Fruit fly (Drosophila melanogaster) S2 (cell line): Measurements from ENCODE around the gene Lrrk.

Experiments used
- CG8478 ChIP-seq: fragments of >200 bp; optimal IDR thresholded peaks from 2 replicates; lab custom pipeline; 2018
- CTCF ChIP-seq, 2 experiments: fragments of >200 bp; optimal IDR thresholded peaks; 2 replicates each; lab custom pipeline; 2018

Lrrk gene

DNA sequence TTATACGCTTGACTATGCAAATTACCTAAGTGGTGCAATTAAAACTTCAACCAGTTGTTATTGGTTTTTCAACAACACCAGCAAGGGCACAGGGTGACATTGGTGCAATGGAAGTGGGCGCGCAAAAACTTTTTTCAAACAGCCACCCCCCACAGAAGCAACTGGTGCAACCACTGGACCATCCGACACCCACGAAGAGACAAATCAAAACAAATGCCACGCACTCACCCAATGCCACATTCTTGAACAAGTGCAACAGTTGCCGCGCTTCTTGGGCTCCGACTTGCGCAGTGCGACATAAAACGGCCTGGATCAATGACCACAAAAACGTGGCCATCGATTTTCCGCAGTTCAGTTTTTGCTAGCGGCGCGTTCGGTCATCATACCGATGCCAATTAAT is 455 bp downstream of the Lrrk start:
- TF ChIP-seq CTCF (optimal IDR thresholded peaks at IDR 0.05; lab: Kevin White, UChicago) (no peak), CG8478 (lab: Kevin White, UChicago) (no peak)

dm6 chr3R:20648616-20649015 is 13.3 kb downstream of the Lrrk start, which contains the start of gene GluRIIE:
Gene GluRIIE (minus strand): TSS chr3R:20648716.
- no peak for TF ChIP-seq CG8478 (lab: Kevin White, UChicago)
- TF ChIP-seq CTCF (optimal IDR thresholded peaks at IDR 0.05; lab: Kevin White, UChicago) = no peak

dm6 chr3R:20652350-20652749 is 17.1 kb downstream of the Lrrk start, which contains the start of gene GluRIID:
Gene GluRIID (minus strand): TSS chr3R:20652450.
- TF ChIP-seq CG8478 (lab: Kevin White, UChicago) (no peak), CTCF (optimal IDR thresholded peaks at IDR 0.05; lab: Kevin White, UChicago) (no peak)

DNA sequence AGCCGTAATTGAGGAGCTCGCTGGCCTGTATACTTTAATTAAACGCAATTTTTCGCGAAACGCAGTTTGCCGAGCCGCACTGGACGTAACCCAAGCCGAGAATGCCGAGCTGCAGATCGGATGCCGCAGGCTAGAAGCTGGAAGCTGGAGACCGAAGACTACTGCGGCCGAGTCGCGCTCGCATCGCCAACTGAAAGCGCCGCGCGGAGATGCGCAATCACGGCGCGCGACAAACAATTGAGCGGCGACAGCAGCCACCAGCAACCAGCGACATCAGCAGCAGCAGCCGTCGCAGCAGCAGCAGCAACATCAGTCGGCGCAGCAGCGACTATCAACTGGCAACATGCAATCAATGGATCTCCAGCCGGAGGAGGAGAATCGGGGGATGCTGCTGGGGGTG is 21.4 kb downstream of the Lrrk start:
- TF ChIP-seq CG8478 (lab: Kevin White, UChicago) = no peak

- TF ChIP-seq CG8478 (lab: Kevin White, UChicago) = no peak
- no peak for TF ChIP-seq CTCF (optimal IDR thresholded peaks at IDR 0.05; lab: Kevin White, UChicago)
Observed at dm6 chr3R:20659804-20660203, 24.5 kb downstream of the Lrrk start, which contains the start of gene Nep4. Gene Nep4 (minus strand): TSS chr3R:20659904.

DNA sequence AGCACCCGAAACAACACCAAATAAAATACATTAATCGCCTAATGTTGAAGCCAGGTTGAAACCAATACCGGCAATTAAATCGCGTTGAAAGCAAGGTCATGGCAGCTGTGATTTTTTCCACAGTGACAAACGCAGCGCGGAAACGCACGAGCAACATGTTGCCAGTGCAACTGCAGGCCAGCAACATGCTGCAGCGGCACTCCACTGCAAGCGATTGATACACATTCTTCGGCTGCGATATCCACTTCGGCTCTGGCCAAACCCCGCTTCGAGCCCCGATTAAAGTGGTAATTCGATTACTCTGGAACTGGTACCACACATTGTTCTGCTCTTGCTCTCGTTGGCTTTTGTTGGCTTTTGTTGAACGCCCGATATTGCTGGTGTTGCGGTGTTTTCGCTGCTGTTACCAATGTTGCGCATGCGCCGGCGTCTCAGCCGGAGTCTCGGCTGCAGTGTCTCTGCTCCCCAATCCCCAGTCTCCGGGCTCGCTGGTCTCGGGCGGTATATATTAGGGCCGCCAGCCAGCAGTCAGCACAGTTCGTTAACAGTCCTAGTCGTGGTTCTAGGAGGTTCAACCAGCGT is 33.9 kb downstream of the Lrrk start, which contains the start of gene Cpr92F:
Gene Cpr92F, plus strand, starts transcription at position 532 of the 582 bp plus-strand sequence.
- TF ChIP-seq CG8478 (lab: Kevin White, UChicago) (no peak), CTCF (optimal IDR thresholded peaks at IDR 0.05; lab: Kevin White, UChicago) (no peak)

- TF ChIP-seq CTCF (optimal IDR thresholded peaks at IDR 0.05; lab: Kevin White, UChicago) (no peak), CG8478 (lab: Kevin White, UChicago) (no peak)
Observed at dm6 chr3R:20675772-20676171, 40.5 kb downstream of the Lrrk start.

dm6 chr3R:20677251-20677650 is 42.0 kb downstream of the Lrrk start, which contains the start of gene CG4000:
Gene CG4000 (minus strand): TSS chr3R:20677351.
- TF ChIP-seq CG8478 (lab: Kevin White, UChicago) = no peak
- no peak for TF ChIP-seq CTCF (optimal IDR thresholded peaks at IDR 0.05; lab: Kevin White, UChicago)
